Fruit fly (Drosophila melanogaster) whole organism, embryonic: ENCODE measurements around the gene CG12607.
A peak's percentile ranks its signal among the peaks of the same experiment; 100 is the strongest.

Source experiments
- Asciz ChIP-seq: fragments of 200-800 bp; sonication (Bioruptor generic); optimal IDR thresholded peaks from 2 replicates; lab custom pipeline; 2017; ENCODE audit warnings: missing biosample characterization, mild to moderate bottlenecking, missing genetic modification characterization, missing genetic modification reagents
- Atf-2 ChIP-seq: fragments of 200-800 bp; sonication (Bioruptor generic); optimal IDR thresholded peaks from 2 replicates; lab custom pipeline; 2016; ENCODE audit warnings: missing biosample characterization, missing genetic modification characterization
- CG10959 ChIP-seq: fragments of 200-800 bp; sonication (Bioruptor generic); IDR thresholded peaks from 2 replicates; pipeline ENCODE4 v1.3.6; 2022; ENCODE audit warnings: missing biosample characterization, missing genetic modification characterization
- CG11247 ChIP-seq: fragments of 200-800 bp; sonication (Bioruptor generic); IDR thresholded peaks from 2 replicates; pipeline ENCODE4 v1.3.6; 2022; ENCODE audit warnings: missing biosample characterization, missing genetic modification characterization
- CG11504 ChIP-seq: fragments of 200-800 bp; sonication (Bioruptor generic); optimal IDR thresholded peaks from 3 replicates; lab custom pipeline; 2019; ENCODE audit warnings: missing biosample characterization, mild to moderate bottlenecking, missing genetic modification characterization, moderate library complexity
- CG11695 ChIP-seq: fragments of 200-800 bp; sonication (Bioruptor generic); IDR thresholded peaks from 3 replicates; pipeline ENCODE4 v1.3.6; 2022; ENCODE audit warnings: missing biosample characterization, missing genetic modification characterization
- CG13296 ChIP-seq: fragments of 200-800 bp; sonication (Bioruptor generic); optimal IDR thresholded peaks from 3 replicates; lab custom pipeline; 2018; ENCODE audit warnings: missing biosample characterization, mild to moderate bottlenecking, missing genetic modification characterization
- CG16813 ChIP-seq: fragments of 200-800 bp; sonication (Bioruptor generic); IDR thresholded peaks from 3 replicates; pipeline ENCODE4 v1.3.6; 2022; ENCODE audit warnings: missing biosample characterization, missing genetic modification characterization; ENCODE audit not compliant: partially characterized antibody
- CG17361 ChIP-seq: fragments of 200-800 bp; sonication (Bioruptor generic); IDR thresholded peaks from 3 replicates; pipeline ENCODE4 v1.3.6; 2022; ENCODE audit warnings: missing biosample characterization, missing genetic modification characterization
- CG2875 ChIP-seq: fragments of 200-800 bp; sonication (Bioruptor generic); optimal IDR thresholded peaks from 2 replicates; lab custom pipeline; 2017; ENCODE audit warnings: missing biosample characterization, mild to moderate bottlenecking, missing genetic modification characterization, missing genetic modification reagents
- CG2889 ChIP-seq: fragments of 200-800 bp; sonication (Bioruptor generic); IDR thresholded peaks from 3 replicates; pipeline ENCODE4 v1.3.6; 2022; ENCODE audit warnings: missing biosample characterization, missing genetic modification characterization
- CG3065 ChIP-seq: fragments of 200-800 bp; sonication (Bioruptor generic); optimal IDR thresholded peaks from 2 replicates; lab custom pipeline; 2016; ENCODE audit warnings: missing biosample characterization, missing genetic modification characterization
- CG31441 ChIP-seq: fragments of 200-800 bp; sonication (Bioruptor generic); IDR thresholded peaks from 2 replicates; pipeline ENCODE4 v1.3.6; 2022; ENCODE audit warnings: missing biosample characterization, missing genetic modification characterization
- CG34224 ChIP-seq: fragments of 200-800 bp; sonication (Bioruptor generic); IDR thresholded peaks from 3 replicates; pipeline ENCODE4 v1.3.6; 2022; ENCODE audit warnings: missing biosample characterization, missing genetic modification characterization; ENCODE audit not compliant: partially characterized antibody
- CG4404 ChIP-seq: fragments of 200-800 bp; sonication (Bioruptor generic); IDR thresholded peaks from 2 replicates; pipeline ENCODE4 v1.3.6; 2022; ENCODE audit warnings: missing biosample characterization, missing genetic modification characterization
- CG6791 ChIP-seq: fragments of 200-800 bp; sonication (Bioruptor generic); IDR thresholded peaks from 3 replicates; pipeline ENCODE4 v1.3.6; 2022; ENCODE audit warnings: missing biosample characterization, missing genetic modification characterization; ENCODE audit not compliant: partially characterized antibody
- CG7928 ChIP-seq: fragments of 200-800 bp; sonication (Bioruptor generic); optimal IDR thresholded peaks from 2 replicates; lab custom pipeline; 2017; ENCODE audit warnings: missing biosample characterization, mild to moderate bottlenecking, missing genetic modification characterization
- CG7963 ChIP-seq: fragments of 200-800 bp; sonication (Bioruptor generic); IDR thresholded peaks from 3 replicates; pipeline ENCODE4 v1.3.6; 2022; ENCODE audit warnings: missing biosample characterization, missing genetic modification characterization; ENCODE audit not compliant: partially characterized antibody
- CG8924 ChIP-seq: fragments of 200-800 bp; optimal IDR thresholded peaks from 3 replicates; lab custom pipeline; 2019; ENCODE audit warnings: missing biosample characterization, mild to moderate bottlenecking, missing genetic modification characterization, moderate library complexity
- CG8944 ChIP-seq: fragments of 200-800 bp; sonication (Bioruptor generic); optimal IDR thresholded peaks from 3 replicates; lab custom pipeline; 2016; ENCODE audit warnings: missing biosample characterization, missing genetic modification characterization
- CG9609 ChIP-seq: fragments of 200-800 bp; sonication (Bioruptor generic); optimal IDR thresholded peaks from 3 replicates; lab custom pipeline; 2016; ENCODE audit warnings: missing biosample characterization, missing genetic modification characterization
- CG9817 ChIP-seq: fragments of 200-800 bp; sonication (Bioruptor generic); optimal IDR thresholded peaks from 2 replicates; lab custom pipeline; 2018; ENCODE audit warnings: missing biosample characterization, mild to moderate bottlenecking, missing genetic modification characterization, moderate library complexity
- CrebB ChIP-seq: fragments of 200-800 bp; sonication (Bioruptor generic); optimal IDR thresholded peaks from 3 replicates; lab custom pipeline; 2018; ENCODE audit warnings: missing biosample characterization, mild to moderate bottlenecking, missing genetic modification characterization
- Dbx ChIP-seq: fragments of 200-800 bp; sonication (Bioruptor generic); IDR thresholded peaks from 3 replicates; pipeline ENCODE4 v1.3.6; 2022; ENCODE audit warnings: missing biosample characterization, missing genetic modification characterization
- Ets65A ChIP-seq: fragments of 200-800 bp; sonication (Bioruptor generic); peaks from one replicate; lab custom pipeline; 2016; ENCODE audit warnings: missing biosample characterization, missing genetic modification characterization
- Fer3 ChIP-seq: fragments of 200-800 bp; sonication (Bioruptor generic); optimal IDR thresholded peaks from 2 replicates; lab custom pipeline; 2018; ENCODE audit warnings: missing biosample characterization, mild to moderate bottlenecking, missing genetic modification characterization, moderate library complexity
- HLH4C ChIP-seq: fragments of 200-800 bp; sonication (Bioruptor generic); IDR thresholded peaks from 3 replicates; pipeline ENCODE4 v1.3.6; 2022; ENCODE audit warnings: missing biosample characterization, missing genetic modification characterization; ENCODE audit not compliant: partially characterized antibody
- Hr51 ChIP-seq, 2 experiments: fragments of 200-800 bp; sonication (Bioruptor generic); optimal IDR thresholded peaks; 2 replicates in 1 of 2; 3 replicates in 1 of 2; lab custom pipeline; 2016 to 2018; ENCODE audit warnings: missing biosample characterization in 2 of 2, missing genetic modification characterization in 2 of 2, mild to moderate bottlenecking in 1 of 2, moderate library complexity in 1 of 2
- Poxn ChIP-seq: fragments of 200-800 bp; sonication (Bioruptor generic); IDR thresholded peaks from 2 replicates; pipeline ENCODE4 v1.3.6; 2022; ENCODE audit warnings: missing biosample characterization, missing genetic modification characterization
- Rfx ChIP-seq: fragments of 200-800 bp; sonication (Bioruptor generic); IDR thresholded peaks from 2 replicates; pipeline ENCODE4 v1.3.6; 2022; ENCODE audit warnings: missing biosample characterization, missing genetic modification characterization
- Scr ChIP-seq: fragments of 200-800 bp; sonication (Bioruptor generic); IDR thresholded peaks from 2 replicates; pipeline ENCODE4 v1.3.6; 2022; ENCODE audit warnings: missing biosample characterization, missing genetic modification characterization; ENCODE audit not compliant: partially characterized antibody
- aop ChIP-seq: fragments of 200-800 bp; sonication (Bioruptor generic); IDR thresholded peaks from 2 replicates; pipeline ENCODE4 v1.3.6; 2022; ENCODE audit warnings: missing biosample characterization, missing genetic modification characterization
- bigmax ChIP-seq: fragments of 200-800 bp; sonication (Bioruptor generic); optimal IDR thresholded peaks from 2 replicates; lab custom pipeline; 2018; ENCODE audit warnings: missing biosample characterization, mild to moderate bottlenecking, missing genetic modification characterization
- cg ChIP-seq: fragments of 200-800 bp; sonication (Bioruptor generic); optimal IDR thresholded peaks from 3 replicates; lab custom pipeline; 2019; ENCODE audit warnings: missing biosample characterization, mild to moderate bottlenecking, missing genetic modification characterization, moderate library complexity
- dmrt11E ChIP-seq: fragments of 200-800 bp; sonication (Bioruptor generic); optimal IDR thresholded peaks from 3 replicates; lab custom pipeline; 2018; ENCODE audit warnings: missing biosample characterization, mild to moderate bottlenecking, missing genetic modification characterization, moderate library complexity
- emc ChIP-seq: fragments of 200-800 bp; sonication (Bioruptor generic); optimal IDR thresholded peaks from 2 replicates; lab custom pipeline; 2016; ENCODE audit warnings: missing biosample characterization, missing genetic modification characterization
- en ChIP-seq: fragments of 200-800 bp; sonication (Bioruptor generic); optimal IDR thresholded peaks from 2 replicates; lab custom pipeline; 2016; ENCODE audit warnings: missing biosample characterization, missing genetic modification characterization
- ftz-f1 ChIP-seq: fragments of 200-800 bp; sonication (Bioruptor generic); optimal IDR thresholded peaks from 2 replicates; lab custom pipeline; 2016; ENCODE audit warnings: missing biosample characterization, missing genetic modification characterization
- grn ChIP-seq: fragments of 200-800 bp; sonication (Bioruptor generic); optimal IDR thresholded peaks from 3 replicates; lab custom pipeline; 2017; ENCODE audit warnings: missing biosample characterization, missing genetic modification characterization
- gt ChIP-seq: fragments of 200-800 bp; sonication (Bioruptor generic); IDR thresholded peaks from 2 replicates; pipeline ENCODE4 v1.3.6; 2022; ENCODE audit warnings: missing biosample characterization, missing genetic modification characterization
- hb ChIP-seq: fragments of 200-800 bp; sonication (Bioruptor generic); IDR thresholded peaks from 3 replicates; pipeline ENCODE4 v1.3.6; 2022; ENCODE audit warnings: missing biosample characterization, missing genetic modification characterization; ENCODE audit not compliant: partially characterized antibody
- nerfin-2 ChIP-seq: fragments of 200-800 bp; sonication (Bioruptor generic); IDR thresholded peaks from 2 replicates; pipeline ENCODE4 v1.3.6; 2022; ENCODE audit warnings: missing biosample characterization, missing genetic modification characterization; ENCODE audit not compliant: partially characterized antibody
- peb ChIP-seq: fragments of 200-800 bp; sonication (Bioruptor generic); IDR thresholded peaks from 2 replicates; pipeline ENCODE4 v1.3.6; 2022; ENCODE audit warnings: missing biosample characterization, missing genetic modification characterization
- pho ChIP-seq: fragments of 200-800 bp; sonication (Bioruptor generic); optimal IDR thresholded peaks from 2 replicates; lab custom pipeline; 2016; ENCODE audit warnings: missing biosample characterization, missing genetic modification characterization
- ro ChIP-seq: fragments of 200-800 bp; sonication (Bioruptor generic); IDR thresholded peaks from 2 replicates; pipeline ENCODE4 v1.3.6; 2022; ENCODE audit warnings: missing biosample characterization, missing genetic modification characterization
- sens-2 ChIP-seq: fragments of 200-800 bp; sonication (Bioruptor generic); IDR thresholded peaks from 2 replicates; pipeline ENCODE4 v1.3.6; 2022; ENCODE audit warnings: missing biosample characterization, missing genetic modification characterization
- shn ChIP-seq: fragments of 200-800 bp; sonication (Bioruptor generic); optimal IDR thresholded peaks from 3 replicates; lab custom pipeline; 2016; ENCODE audit warnings: missing biosample characterization, missing genetic modification characterization
- sqz ChIP-seq: fragments of 200-800 bp; sonication (Bioruptor generic); optimal IDR thresholded peaks from 3 replicates; lab custom pipeline; 2018; ENCODE audit warnings: missing biosample characterization, mild to moderate bottlenecking, missing genetic modification characterization
- tna ChIP-seq: fragments of 200-800 bp; sonication (Bioruptor generic); IDR thresholded peaks from 2 replicates; pipeline ENCODE4 v1.3.6; 2022; ENCODE audit warnings: missing biosample characterization, missing genetic modification characterization; ENCODE audit not compliant: partially characterized antibody

The CG12607 gene

DNA sequence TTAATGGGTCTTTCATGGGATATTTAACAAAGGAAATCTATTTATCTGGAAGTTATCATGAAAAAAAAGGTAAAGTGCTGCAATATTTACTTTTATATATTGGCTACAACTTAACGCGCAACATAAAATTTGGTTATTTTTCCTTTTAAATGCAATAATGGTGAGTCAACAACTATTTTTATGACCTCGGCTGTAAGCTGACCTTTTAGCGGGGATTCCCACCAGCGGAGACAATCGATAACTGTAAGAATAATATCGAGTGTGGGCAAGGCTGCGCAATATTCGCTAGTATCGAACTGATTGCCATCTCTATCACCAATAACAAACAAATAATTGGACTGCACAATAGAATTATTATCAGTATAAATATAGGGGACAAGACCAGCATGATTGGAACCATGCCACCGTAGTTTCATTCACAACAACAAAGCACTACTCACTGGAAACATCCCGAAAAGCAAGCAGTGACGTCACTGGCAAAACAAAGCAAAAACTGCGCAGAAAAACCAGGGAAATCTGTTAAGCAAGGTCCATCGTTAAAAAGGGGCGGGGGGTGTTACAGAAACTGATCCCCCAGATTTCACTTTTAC lies 43.1 kb upstream of the CG12607 start, which contains the start of gene Syx17 (continued):
- TF ChIP-seq ftz-f1 (peak; percentile 95), emc (GFP tag; lab: Kevin White, UChicago) (no peak), grn (GFP tag; lab: Kevin White, UChicago) (peak; percentile 53), CG3065 (GFP tag; lab: Kevin White, UChicago) (peak; percentile 91), Ets65A (GFP tag; lab: Kevin White, UChicago) (peak; percentile 96), CG4404 (GFP tag; lab: Robert Waterston, UW) (no peak), cg (GFP tag; lab: Kevin White, UChicago) (no peak), CG11695 (peak; percentile 48; the same call in 1 of the 3 replicates), tna (GFP tag; lab: Robert Waterston, UW) (peak; percentile 87), Scr (GFP tag; lab: Robert Waterston, UW) (peak; percentile 88), Atf-2 (GFP tag; lab: Kevin White, UChicago) (peak; percentile 35), Asciz (GFP tag; lab: Kevin White, UChicago) (peak; percentile 49), bigmax (GFP tag; lab: Kevin White, UChicago) (no peak), peb (GFP tag; lab: Robert Waterston, UW) (no peak; the same call in 1 of the 2 replicates), CrebB (tag; lab: Kevin White, UChicago) (peak; percentile 60), CG16813 (GFP tag; lab: Robert Waterston, UW) (peak; percentile 90), CG13296 (GFP tag; lab: Kevin White, UChicago) (no peak), CG17361 (GFP tag; lab: Robert Waterston, UW) (peak; percentile 64; the same call in 2 of the 3 replicates), Rfx (GFP tag; lab: Robert Waterston, UW) (peak; percentile 85), gt (no peak), aop (no peak), CG8944 (GFP tag; lab: Kevin White, UChicago) (peak; percentile 38), shn (GFP tag; lab: Kevin White, UChicago) (peak; percentile 38), hb (GFP tag; lab: Robert Waterston, UW) (peak; percentile 72), dmrt11E (tag; lab: Kevin White, UChicago) (peak; percentile 54), sqz (peak; percentile 42), HLH4C (GFP tag; lab: Robert Waterston, UW) (peak; percentile 85), CG11247 (GFP tag; lab: Robert Waterston, UW) (peak; percentile 55), sens-2 (0 out of 2 replicates have a peak, but pooled peaks have one; percentile 11), CG9817 (peak; percentile 36), CG9609 (GFP tag; lab: Kevin White, UChicago) (peak; percentile 34), CG31441 (GFP tag; lab: Robert Waterston, UW) (peak; percentile 72), CG10959 (GFP tag; lab: Robert Waterston, UW) (no peak), pho (GFP tag; lab: Kevin White, UChicago) (peak; percentile 70), Dbx (GFP tag; lab: Robert Waterston, UW) (peak; percentile 83; the same call in 2 of the 3 replicates), CG11504 (tag; lab: Kevin White, UChicago) (peak; percentile 64), CG7928 (GFP tag; lab: Kevin White, UChicago) (peak; percentile 58), nerfin-2 (GFP tag; lab: Robert Waterston, UW) (peak; percentile 85), CG2875 (peak; percentile 16), Poxn (GFP tag; lab: Robert Waterston, UW) (no peak), en (no peak), CG2889 (GFP tag; lab: Robert Waterston, UW) (no peak), ro (GFP tag; lab: Robert Waterston, UW) (no peak), Fer3 (peak; percentile 38), CG6791 (GFP tag; lab: Robert Waterston, UW) (peak; percentile 94), Hr51 (GFP tag; optimal IDR thresholded peaks at IDR 0.05; lab: Kevin White, UChicago) (peak; percentile 60 to 74), CG8924 (tag; lab: Kevin White, UChicago) (peak; percentile 81), CG34224 (GFP tag; lab: Robert Waterston, UW) (peak; percentile 96), CG7963 (peak; percentile 84)
